Fruit fly (Drosophila melanogaster) whole organism, embryonic: ENCODE measurements around the gene CG45045.

Experiments
- Atf3 ChIP-seq: fragments of 200-800 bp; sonication (Bioruptor generic); optimal IDR thresholded peaks from 3 replicates; lab custom pipeline; 2016; ENCODE audit warnings: missing biosample characterization, missing genetic modification characterization
- B-H2 ChIP-seq: fragments of 200-800 bp; sonication (Bioruptor generic); optimal IDR thresholded peaks from 2 replicates; lab custom pipeline; 2018; ENCODE audit warnings: missing biosample characterization, mild to moderate bottlenecking, missing genetic modification characterization
- BEAF-32 ChIP-seq: fragments of 200-800 bp; sonication (Bioruptor generic); optimal IDR thresholded peaks from 3 replicates; lab custom pipeline; 2017; ENCODE audit warnings: missing biosample characterization, missing genetic modification characterization, mild to moderate bottlenecking, moderate library complexity, missing genetic modification reagents
- CG11456 ChIP-seq: fragments of 200-800 bp; sonication (Bioruptor generic); IDR thresholded peaks from 3 replicates; pipeline ENCODE4 v1.3.6; 2022; ENCODE audit warnings: missing biosample characterization, missing genetic modification characterization
- CG11560 ChIP-seq: fragments of 200-800 bp; sonication (Bioruptor generic); IDR thresholded peaks from 3 replicates; pipeline ENCODE4 v1.3.6; 2022; ENCODE audit warnings: missing biosample characterization, missing genetic modification characterization
- CG11695 ChIP-seq: fragments of 200-800 bp; sonication (Bioruptor generic); IDR thresholded peaks from 3 replicates; pipeline ENCODE4 v1.3.6; 2022; ENCODE audit warnings: missing biosample characterization, missing genetic modification characterization
- CG12219 ChIP-seq: fragments of 200-800 bp; sonication (Bioruptor generic); optimal IDR thresholded peaks from 3 replicates; lab custom pipeline; 2018; ENCODE audit warnings: missing biosample characterization, mild to moderate bottlenecking, missing genetic modification characterization
- CG12236 ChIP-seq: fragments of 200-800 bp; sonication (Bioruptor generic); optimal IDR thresholded peaks from 2 replicates; lab custom pipeline; 2016; ENCODE audit warnings: missing biosample characterization, missing genetic modification characterization
- CG15269 ChIP-seq: fragments of 200-800 bp; sonication (Bioruptor generic); optimal IDR thresholded peaks from 2 replicates; lab custom pipeline; 2018; ENCODE audit warnings: missing biosample characterization, mild to moderate bottlenecking, missing genetic modification characterization, moderate library complexity
- CG17568 ChIP-seq: fragments of 200-800 bp; sonication (Bioruptor generic); optimal IDR thresholded peaks from 2 replicates; lab custom pipeline; 2018; ENCODE audit warnings: missing biosample characterization, mild to moderate bottlenecking, missing genetic modification characterization, moderate library complexity
- CG18262 ChIP-seq: fragments of 200-800 bp; optimal IDR thresholded peaks from 3 replicates; lab custom pipeline; 2019; ENCODE audit warnings: missing biosample characterization, mild to moderate bottlenecking, missing genetic modification characterization, moderate library complexity
- CG18476 ChIP-seq: fragments of 200-800 bp; sonication (Bioruptor generic); optimal IDR thresholded peaks from 2 replicates; lab custom pipeline; 2016; ENCODE audit warnings: missing biosample characterization, mild to moderate bottlenecking, missing genetic modification characterization
- CG18764 ChIP-seq: fragments of 200-800 bp; sonication (Bioruptor generic); optimal IDR thresholded peaks from 3 replicates; lab custom pipeline; 2016; ENCODE audit warnings: missing biosample characterization, missing genetic modification characterization
- CG2116 ChIP-seq: fragments of 200-800 bp; sonication (Bioruptor generic); optimal IDR thresholded peaks from 3 replicates; lab custom pipeline; 2018; ENCODE audit warnings: missing biosample characterization, mild to moderate bottlenecking, missing genetic modification characterization
- CG3726 ChIP-seq: fragments of 200-800 bp; sonication (Bioruptor generic); IDR thresholded peaks from 3 replicates; pipeline ENCODE4, ENCODE4 v1.3.6; 2022; ENCODE audit warnings: missing biosample characterization, missing genetic modification characterization
- CG4707 ChIP-seq: fragments of 200-800 bp; sonication (Bioruptor generic); optimal IDR thresholded peaks from 2 replicates; lab custom pipeline; 2018; ENCODE audit warnings: missing biosample characterization, mild to moderate bottlenecking, missing genetic modification characterization, moderate library complexity
- CG4854 ChIP-seq: fragments of 200-800 bp; sonication (Bioruptor generic); optimal IDR thresholded peaks from 2 replicates; lab custom pipeline; 2016; ENCODE audit warnings: missing biosample characterization, missing genetic modification characterization, inconsistent platforms
- CG5180 ChIP-seq: fragments of 200-800 bp; sonication (Bioruptor generic); optimal IDR thresholded peaks from 3 replicates; lab custom pipeline; 2017; ENCODE audit warnings: missing biosample characterization, missing genetic modification characterization, mild to moderate bottlenecking, moderate library complexity, missing genetic modification reagents
- CG6254 ChIP-seq: fragments of 200-800 bp; sonication (Bioruptor generic); optimal IDR thresholded peaks from 3 replicates; lab custom pipeline; 2017; ENCODE audit warnings: mild to moderate bottlenecking, missing biosample characterization, missing genetic modification reagents, missing genetic modification characterization
- CG9215 ChIP-seq: fragments of 200-800 bp; sonication (Bioruptor generic); IDR thresholded peaks from 2 replicates; pipeline ENCODE4 v1.3.6; 2022; ENCODE audit warnings: missing biosample characterization, missing genetic modification characterization
- CG9437 ChIP-seq: fragments of 200-800 bp; sonication (Bioruptor generic); optimal IDR thresholded peaks from 2 replicates; lab custom pipeline; 2018; ENCODE audit warnings: missing biosample characterization, mild to moderate bottlenecking, missing genetic modification characterization
- CTCF ChIP-seq: fragments of 200-800 bp; sonication (Bioruptor generic); optimal IDR thresholded peaks from 2 replicates; lab custom pipeline; 2017; ENCODE audit warnings: missing biosample characterization, mild to moderate bottlenecking, missing genetic modification characterization, moderate library complexity
- Dad ChIP-seq: fragments of 200-800 bp; sonication (Bioruptor generic); optimal IDR thresholded peaks from 3 replicates; lab custom pipeline; 2016; ENCODE audit warnings: missing biosample characterization, missing genetic modification characterization
- H2.0 ChIP-seq: fragments of 200-800 bp; sonication (Bioruptor generic); IDR thresholded peaks from 2 replicates; pipeline ENCODE4 v1.3.6; 2022; ENCODE audit warnings: missing biosample characterization, missing genetic modification characterization
- HLH4C ChIP-seq: fragments of 200-800 bp; sonication (Bioruptor generic); IDR thresholded peaks from 3 replicates; pipeline ENCODE4 v1.3.6; 2022; ENCODE audit warnings: missing biosample characterization, missing genetic modification characterization; ENCODE audit not compliant: partially characterized antibody
- Myb ChIP-seq: fragments of 200-800 bp; sonication (Bioruptor generic); optimal IDR thresholded peaks from 2 replicates; lab custom pipeline; 2016; ENCODE audit warnings: missing biosample characterization, missing genetic modification characterization
- Nf-YA ChIP-seq: fragments of 200-800 bp; sonication (Bioruptor generic); IDR thresholded peaks from 2 replicates; pipeline ENCODE4 v1.3.6; 2022; ENCODE audit warnings: missing biosample characterization, missing genetic modification characterization
- Nf-YC ChIP-seq: fragments of 200-800 bp; optimal IDR thresholded peaks from 3 replicates; lab custom pipeline; 2019; ENCODE audit warnings: missing biosample characterization, mild to moderate bottlenecking, missing genetic modification characterization, moderate library complexity
- Scr ChIP-seq: fragments of 200-800 bp; sonication (Bioruptor generic); IDR thresholded peaks from 2 replicates; pipeline ENCODE4 v1.3.6; 2022; ENCODE audit warnings: missing biosample characterization, missing genetic modification characterization; ENCODE audit not compliant: partially characterized antibody
- YL-1 ChIP-seq: fragments of 200-800 bp; sonication (Bioruptor generic); optimal IDR thresholded peaks from 3 replicates; lab custom pipeline; 2017; ENCODE audit warnings: missing biosample characterization, mild to moderate bottlenecking, missing genetic modification characterization
- ase ChIP-seq: fragments of 200-800 bp; sonication (Bioruptor generic); IDR thresholded peaks from 3 replicates; pipeline ENCODE4 v1.3.6; 2022; ENCODE audit warnings: missing biosample characterization, missing genetic modification characterization
- caup ChIP-seq: fragments of 200-800 bp; sonication (Bioruptor generic); optimal IDR thresholded peaks from 3 replicates; lab custom pipeline; 2017; ENCODE audit warnings: missing biosample characterization, mild to moderate bottlenecking, missing genetic modification characterization, moderate library complexity; ENCODE audit not compliant: severe bottlenecking
- danr ChIP-seq: fragments of 200-800 bp; sonication (Bioruptor generic); IDR thresholded peaks from 2 replicates; pipeline ENCODE4 v1.3.6; 2022; ENCODE audit warnings: missing biosample characterization, missing genetic modification characterization
- dpn ChIP-seq, 2 experiments: fragments of 200-800 bp; sonication (Bioruptor generic); optimal IDR thresholded peaks; 3 replicates each; lab custom pipeline; 2016; ENCODE audit warnings: missing biosample characterization in 2 of 2, missing genetic modification characterization in 2 of 2
- emc ChIP-seq: fragments of 200-800 bp; sonication (Bioruptor generic); optimal IDR thresholded peaks from 2 replicates; lab custom pipeline; 2016; ENCODE audit warnings: missing biosample characterization, missing genetic modification characterization
- ewg ChIP-seq: fragments of 200-800 bp; sonication (Bioruptor generic); optimal IDR thresholded peaks from 3 replicates; lab custom pipeline; 2017; ENCODE audit warnings: mild to moderate bottlenecking, missing biosample characterization, missing genetic modification reagents, missing genetic modification characterization
- fd102C ChIP-seq: fragments of 200-800 bp; sonication (Bioruptor generic); optimal IDR thresholded peaks from 2 replicates; lab custom pipeline; 2018; ENCODE audit warnings: missing biosample characterization, mild to moderate bottlenecking, missing genetic modification characterization, moderate library complexity
- ftz-f1 ChIP-seq: fragments of 200-800 bp; sonication (Bioruptor generic); optimal IDR thresholded peaks from 2 replicates; lab custom pipeline; 2016; ENCODE audit warnings: missing biosample characterization, missing genetic modification characterization
- gcm ChIP-seq: fragments of 200-800 bp; sonication (Bioruptor generic); optimal IDR thresholded peaks from 2 replicates; lab custom pipeline; 2019; ENCODE audit warnings: missing biosample characterization, mild to moderate bottlenecking, missing genetic modification characterization, moderate library complexity
- gcm2 ChIP-seq: fragments of 200-800 bp; sonication (Bioruptor generic); optimal IDR thresholded peaks from 2 replicates; lab custom pipeline; 2016; ENCODE audit warnings: missing biosample characterization, missing genetic modification characterization
- grau ChIP-seq: fragments of 200-800 bp; optimal IDR thresholded peaks from 3 replicates; lab custom pipeline; 2019; ENCODE audit warnings: missing biosample characterization, mild to moderate bottlenecking, missing genetic modification characterization, moderate library complexity
- gsb ChIP-seq: fragments of 200-800 bp; sonication (Bioruptor generic); IDR thresholded peaks from 2 replicates; pipeline ENCODE4 v1.3.6; 2022; ENCODE audit warnings: missing biosample characterization, missing genetic modification characterization
- hbn ChIP-seq: fragments of 200-800 bp; sonication (Bioruptor generic); IDR thresholded peaks from 2 replicates; pipeline ENCODE4 v1.3.6; 2022; ENCODE audit warnings: missing biosample characterization, missing genetic modification characterization; ENCODE audit not compliant: partially characterized antibody
- oc ChIP-seq: fragments of 200-800 bp; sonication (Bioruptor generic); optimal IDR thresholded peaks from 2 replicates; lab custom pipeline; 2018; ENCODE audit warnings: missing biosample characterization, mild to moderate bottlenecking, missing genetic modification characterization, moderate library complexity
- ranshi ChIP-seq: fragments of 200-800 bp; sonication (Bioruptor generic); IDR thresholded peaks from 2 replicates; pipeline ENCODE4 v1.3.6; 2022; ENCODE audit warnings: missing biosample characterization, missing genetic modification characterization
- ro ChIP-seq: fragments of 200-800 bp; sonication (Bioruptor generic); IDR thresholded peaks from 2 replicates; pipeline ENCODE4 v1.3.6; 2022; ENCODE audit warnings: missing biosample characterization, missing genetic modification characterization
- run ChIP-seq: fragments of 200-800 bp; sonication (Bioruptor generic); optimal IDR thresholded peaks from 3 replicates; lab custom pipeline; 2018; ENCODE audit warnings: missing biosample characterization, mild to moderate bottlenecking, missing genetic modification characterization
- sr ChIP-seq: fragments of 200-800 bp; sonication (Bioruptor generic); IDR thresholded peaks from 3 replicates; pipeline ENCODE4 v1.3.6; 2022; ENCODE audit warnings: missing biosample characterization, missing genetic modification characterization
- wdn ChIP-seq: fragments of 200-800 bp; sonication (Bioruptor generic); IDR thresholded peaks from 2 replicates; pipeline ENCODE4 v1.3.6; 2022; ENCODE audit warnings: missing biosample characterization, missing genetic modification characterization
- zf30C ChIP-seq: fragments of 200-800 bp; sonication (Bioruptor generic); optimal IDR thresholded peaks from 3 replicates; lab custom pipeline; 2018; ENCODE audit warnings: missing biosample characterization, mild to moderate bottlenecking, missing genetic modification characterization
- zfh1 ChIP-seq: fragments of 200-800 bp; sonication (Bioruptor generic); IDR thresholded peaks from 3 replicates; pipeline ENCODE4 v1.3.6; 2022; ENCODE audit warnings: missing biosample characterization, missing genetic modification characterization

CG45045 gene

dm6 chr3R:17680639-17681302 lies 13.4 kb downstream of the CG45045 start (continued):
- TF ChIP-seq CG12219 (GFP tag; lab: Kevin White, UChicago), result peak; percentile 6
- no peak for TF ChIP-seq zf30C (GFP tag; lab: Kevin White, UChicago)
- no peak for TF ChIP-seq CG18476 (GFP tag; lab: Kevin White, UChicago)
- no peak for TF ChIP-seq ftz-f1
- TF ChIP-seq fd102C (GFP tag; lab: Kevin White, UChicago), result no peak
- no peak for TF ChIP-seq CG9215 (GFP tag; lab: Robert Waterston, UW)
- TF ChIP-seq CG11695 (GFP tag; lab: Robert Waterston, UW), result 0 out of 3 replicates have a peak, but pooled peaks have one; percentile 44
- TF ChIP-seq CG12236, result no peak
- TF ChIP-seq CG11560, result no peak
- no peak for TF ChIP-seq CG17568 (GFP tag; lab: Kevin White, UChicago)
- no peak for TF ChIP-seq ase (GFP tag; lab: Robert Waterston, UW)
- no peak for TF ChIP-seq ranshi
- no peak for TF ChIP-seq CG3726 (GFP tag; lab: Robert Waterston, UW)
- TF ChIP-seq CG11456 (GFP tag; lab: Robert Waterston, UW), result no peak
- no peak for TF ChIP-seq CG4854 (GFP tag; lab: Kevin White, UChicago)
- TF ChIP-seq gcm, result peak; percentile 9
- peak in 1 of 2 experiments; percentile 29 for TF ChIP-seq dpn (GFP tag; optimal IDR thresholded peaks at IDR 0.05; lab: Kevin White, UChicago)
- peak; percentile 19 for TF ChIP-seq CG2116
- TF ChIP-seq hbn (GFP tag; lab: Robert Waterston, UW), result no peak
- TF ChIP-seq oc (tag; lab: Kevin White, UChicago), result no peak
- peak; percentile 58 for TF ChIP-seq grau
- TF ChIP-seq Nf-YA (GFP tag; lab: Robert Waterston, UW), result no peak
- peak; percentile 16 for TF ChIP-seq ewg (GFP tag; lab: Kevin White, UChicago)
- no peak for TF ChIP-seq CG18764 (GFP tag; lab: Kevin White, UChicago)
- TF ChIP-seq Atf3 (GFP tag; lab: Kevin White, UChicago), result no peak
- peak; percentile 48 for TF ChIP-seq CG6254 (GFP tag; lab: Kevin White, UChicago)
- no peak for TF ChIP-seq CTCF
- no peak for TF ChIP-seq Myb (GFP tag; lab: Kevin White, UChicago)
- TF ChIP-seq CG4707, result no peak
- TF ChIP-seq gsb, result no peak
- TF ChIP-seq BEAF-32 (GFP tag; lab: Kevin White, UChicago), result no peak
- TF ChIP-seq CG5180 (GFP tag; lab: Kevin White, UChicago), result peak; percentile 52
- no peak for TF ChIP-seq run (tag; lab: Kevin White, UChicago)
- no peak for TF ChIP-seq sr (GFP tag; lab: Robert Waterston, UW)
- TF ChIP-seq HLH4C (GFP tag; lab: Robert Waterston, UW), result no peak
- no peak for TF ChIP-seq B-H2 (GFP tag; lab: Kevin White, UChicago)
- peak; percentile 61 for TF ChIP-seq CG9437
- TF ChIP-seq CG15269, result no peak
- no peak for TF ChIP-seq H2.0 (GFP tag; lab: Robert Waterston, UW)
- TF ChIP-seq CG18262, result peak; percentile 85
- no peak for TF ChIP-seq emc (GFP tag; lab: Kevin White, UChicago)
- TF ChIP-seq gcm2 (GFP tag; lab: Kevin White, UChicago), result no peak
- no peak for TF ChIP-seq ro (GFP tag; lab: Robert Waterston, UW)
- 0 out of 2 replicates have a peak, but pooled peaks have one; percentile 0 for TF ChIP-seq Scr (GFP tag; lab: Robert Waterston, UW)
- no peak for TF ChIP-seq zfh1
- no peak for TF ChIP-seq Dad (GFP tag; lab: Kevin White, UChicago)
- no peak for TF ChIP-seq wdn (GFP tag; lab: Robert Waterston, UW)
- no peak for TF ChIP-seq danr (GFP tag; lab: Robert Waterston, UW)
- TF ChIP-seq caup, result no peak
- TF ChIP-seq Nf-YC (tag; lab: Kevin White, UChicago), result no peak
- no peak for TF ChIP-seq YL-1 (GFP tag; lab: Kevin White, UChicago)
